Fruit fly (Drosophila melanogaster) whole organism, prepupa: ENCODE measurements around the gene CG13760.
A peak's percentile ranks its signal among the peaks of the same experiment; 100 is the strongest.

Source experiments
- Blimp-1 ChIP-seq: fragments of 200-800 bp; sonication (Bioruptor generic); optimal IDR thresholded peaks from 3 replicates; lab custom pipeline; 2017; ENCODE audit warnings: missing biosample characterization, missing genetic modification characterization, mild to moderate bottlenecking, moderate library complexity, missing genetic modification reagents
- CG10631 ChIP-seq: fragments of 200-800 bp; sonication (Bioruptor generic); optimal IDR thresholded peaks from 2 replicates; lab custom pipeline; 2016; ENCODE audit warnings: missing biosample characterization, missing genetic modification characterization
- CG10669 ChIP-seq: fragments of 200-800 bp; sonication (Bioruptor generic); optimal IDR thresholded peaks from 3 replicates; lab custom pipeline; 2018; ENCODE audit warnings: missing biosample characterization, mild to moderate bottlenecking, missing genetic modification characterization, moderate library complexity
- CG11294 ChIP-seq: fragments of 200-800 bp; sonication (Bioruptor generic); IDR thresholded peaks from 2 replicates; pipeline ENCODE4 v1.3.6; 2022; ENCODE audit warnings: missing biosample characterization, missing genetic modification characterization
- CG11902 ChIP-seq: fragments of 200-800 bp; sonication (Bioruptor generic); optimal IDR thresholded peaks from 3 replicates; lab custom pipeline; 2016; ENCODE audit warnings: missing biosample characterization, missing genetic modification characterization
- CG15336 ChIP-seq: fragments of 200-800 bp; sonication (Bioruptor generic); IDR thresholded peaks from 2 replicates; pipeline ENCODE4 v1.3.6; 2022; ENCODE audit warnings: missing biosample characterization, missing genetic modification characterization
- CG16779 ChIP-seq: fragments of 200-800 bp; sonication (Bioruptor generic); optimal IDR thresholded peaks from 3 replicates; lab custom pipeline; 2017; ENCODE audit warnings: missing biosample characterization, mild to moderate bottlenecking, missing genetic modification characterization
- CG3032 ChIP-seq: fragments of 200-800 bp; optimal IDR thresholded peaks from 2 replicates; lab custom pipeline; 2019; ENCODE audit warnings: missing biosample characterization, mild to moderate bottlenecking, missing genetic modification characterization, moderate library complexity
- CG31627 ChIP-seq: fragments of 200-800 bp; sonication (Bioruptor generic); optimal IDR thresholded peaks from 3 replicates; lab custom pipeline; 2016; ENCODE audit warnings: missing biosample characterization, missing genetic modification characterization
- CG34406 ChIP-seq: fragments of 200-800 bp; sonication (Bioruptor generic); optimal IDR thresholded peaks from 3 replicates; lab custom pipeline; 2016; ENCODE audit warnings: missing biosample characterization, missing genetic modification characterization
- CG6163 ChIP-seq: fragments of 200-800 bp; sonication (Bioruptor generic); IDR thresholded peaks from 3 replicates; pipeline ENCODE4 v1.3.6; 2022; ENCODE audit warnings: missing biosample characterization, missing genetic modification characterization
- CG6276 ChIP-seq: fragments of 200-800 bp; sonication (Bioruptor generic); optimal IDR thresholded peaks from 2 replicates; lab custom pipeline; 2017; ENCODE audit warnings: missing biosample characterization, mild to moderate bottlenecking, missing genetic modification characterization
- CG7368 ChIP-seq: fragments of 200-800 bp; sonication (Bioruptor generic); optimal IDR thresholded peaks from 3 replicates; lab custom pipeline; 2016; ENCODE audit warnings: missing biosample characterization, missing genetic modification characterization
- CG8319 ChIP-seq: fragments of 200-800 bp; sonication (Bioruptor generic); optimal IDR thresholded peaks from 3 replicates; lab custom pipeline; 2016; ENCODE audit warnings: missing biosample characterization, missing genetic modification characterization
- CG8632 ChIP-seq: fragments of 200-800 bp; sonication (Bioruptor generic); optimal IDR thresholded peaks from 3 replicates; lab custom pipeline; 2016; ENCODE audit warnings: missing biosample characterization, missing genetic modification characterization
- CG9139 ChIP-seq: fragments of 200-800 bp; sonication (Bioruptor generic); optimal IDR thresholded peaks from 3 replicates; lab custom pipeline; 2017; ENCODE audit warnings: missing biosample characterization, mild to moderate bottlenecking, missing genetic modification characterization
- Eip78C ChIP-seq: fragments of 200-800 bp; sonication (Bioruptor generic); peaks from one replicate; lab custom pipeline; 2016; ENCODE audit warnings: missing biosample characterization, missing genetic modification characterization
- Eip93F ChIP-seq: fragments of 200-800 bp; sonication (Bioruptor generic); optimal IDR thresholded peaks from 2 replicates; lab custom pipeline; 2016; ENCODE audit warnings: missing biosample characterization, mild to moderate bottlenecking, missing genetic modification characterization
- Hr38 ChIP-seq: sonication (Bioruptor generic); optimal IDR thresholded peaks from 2 replicates; lab custom pipeline; 2016; ENCODE audit warnings: missing biosample characterization, missing genetic modification characterization
- Hr4 ChIP-seq: fragments of 200-800 bp; sonication (Bioruptor generic); optimal IDR thresholded peaks from 3 replicates; lab custom pipeline; 2016; ENCODE audit warnings: missing biosample characterization, missing genetic modification characterization
- Lpt ChIP-seq: fragments of 200-800 bp; sonication (Bioruptor generic); optimal IDR thresholded peaks from 3 replicates; lab custom pipeline; 2016; ENCODE audit warnings: missing biosample characterization, missing genetic modification characterization
- Met ChIP-seq: fragments of 200-800 bp; sonication (Bioruptor generic); optimal IDR thresholded peaks from 3 replicates; lab custom pipeline; 2016; ENCODE audit warnings: missing biosample characterization, missing genetic modification characterization
- OdsH ChIP-seq: fragments of 200-800 bp; sonication (Bioruptor generic); optimal IDR thresholded peaks from 3 replicates; lab custom pipeline; 2016; ENCODE audit warnings: missing biosample characterization, missing genetic modification characterization
- Sox102F ChIP-seq: fragments of 200-800 bp; sonication (Bioruptor generic); optimal IDR thresholded peaks from 2 replicates; lab custom pipeline; 2016; ENCODE audit warnings: missing biosample characterization, mild to moderate bottlenecking, missing genetic modification characterization
- Sox15 ChIP-seq: fragments of 200-800 bp; sonication (Bioruptor generic); optimal IDR thresholded peaks from 3 replicates; lab custom pipeline; 2016; ENCODE audit warnings: missing biosample characterization, missing genetic modification characterization
- achi ChIP-seq: fragments of 200-800 bp; sonication (Bioruptor generic); optimal IDR thresholded peaks from 3 replicates; lab custom pipeline; 2016; ENCODE audit warnings: missing biosample characterization, missing genetic modification characterization
- dac ChIP-seq: fragments of 200-800 bp; sonication (Bioruptor generic); optimal IDR thresholded peaks from 2 replicates; lab custom pipeline; 2017; ENCODE audit warnings: missing biosample characterization, mild to moderate bottlenecking, missing genetic modification characterization
- dsx ChIP-seq: fragments of 200-800 bp; optimal IDR thresholded peaks from 3 replicates; lab custom pipeline; 2019; ENCODE audit warnings: missing biosample characterization, mild to moderate bottlenecking, missing genetic modification characterization, moderate library complexity; ENCODE audit not compliant: poor library complexity, severe bottlenecking
- eg ChIP-seq: fragments of 200-800 bp; sonication (Bioruptor generic); IDR thresholded peaks from 3 replicates; pipeline ENCODE4 v1.3.6; 2022; ENCODE audit warnings: missing biosample characterization, missing genetic modification characterization
- esn ChIP-seq: fragments of 200-800 bp; sonication (Bioruptor generic); optimal IDR thresholded peaks from 2 replicates; lab custom pipeline; 2016; ENCODE audit warnings: missing biosample characterization, mild to moderate bottlenecking, missing genetic modification characterization, moderate library complexity
- fd59A ChIP-seq: fragments of 200-800 bp; sonication (Bioruptor generic); optimal IDR thresholded peaks from 2 replicates; lab custom pipeline; 2017; ENCODE audit warnings: missing biosample characterization, mild to moderate bottlenecking, missing genetic modification characterization, missing genetic modification reagents
- fkh ChIP-seq: fragments of 200-800 bp; sonication (Bioruptor generic); optimal IDR thresholded peaks from 3 replicates; lab custom pipeline; 2017; ENCODE audit warnings: missing biosample characterization, mild to moderate bottlenecking, missing genetic modification characterization, moderate library complexity
- lz ChIP-seq: fragments of 200-800 bp; sonication (Bioruptor generic); optimal IDR thresholded peaks from 3 replicates; lab custom pipeline; 2016; ENCODE audit warnings: missing biosample characterization, missing genetic modification characterization
- net ChIP-seq: fragments of 200-800 bp; sonication (Bioruptor generic); optimal IDR thresholded peaks from 3 replicates; lab custom pipeline; 2016; ENCODE audit warnings: missing biosample characterization, missing genetic modification characterization
- ss ChIP-seq, 2 experiments: fragments of 200-800 bp; sonication (Bioruptor generic); optimal IDR thresholded peaks; 2 replicates in 1 of 2; 3 replicates in 1 of 2; lab custom pipeline; 2017 to 2018; ENCODE audit warnings: mild to moderate bottlenecking in 2 of 2, missing biosample characterization in 2 of 2, missing genetic modification characterization in 2 of 2, moderate library complexity in 1 of 2
- topi ChIP-seq: fragments of 200-800 bp; sonication (Bioruptor generic); optimal IDR thresholded peaks from 3 replicates; lab custom pipeline; 2016; ENCODE audit warnings: missing biosample characterization, missing genetic modification characterization
- vri ChIP-seq: fragments of 200-800 bp; sonication (Bioruptor generic); optimal IDR thresholded peaks from 3 replicates; lab custom pipeline; 2016; ENCODE audit warnings: missing biosample characterization, mild to moderate bottlenecking, missing genetic modification characterization

CG13760 gene

DNA sequence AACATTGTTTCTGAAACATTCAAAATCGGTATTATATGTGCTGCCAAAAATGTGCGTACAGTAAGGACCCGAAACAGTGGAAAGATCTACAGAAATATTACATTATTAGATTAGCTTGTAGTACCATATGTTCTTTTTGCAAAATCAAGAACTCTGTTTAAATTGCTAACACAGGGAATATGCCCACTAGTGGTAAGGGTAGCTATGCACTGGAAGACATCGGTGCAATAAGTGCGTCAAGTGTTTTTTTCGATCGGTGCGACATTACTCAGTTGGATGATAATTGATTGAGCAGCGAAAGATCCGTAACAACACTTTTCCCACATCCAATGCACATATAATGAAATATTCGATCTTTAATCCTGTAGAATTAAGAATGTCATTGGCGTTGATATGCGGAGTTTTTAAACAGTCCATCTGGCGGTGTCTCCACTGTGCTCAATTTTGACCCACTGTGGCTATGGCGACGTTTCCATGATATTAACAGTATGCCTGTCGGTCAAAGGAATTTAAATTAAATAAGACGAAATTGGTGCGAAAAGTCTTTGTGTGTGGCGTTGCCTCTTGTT, 49.7 kb upstream of the CG13760 start (continued):
- peak; percentile 33; the same call in 1 of the 3 replicates for TF ChIP-seq CG6163 (GFP tag; lab: Robert Waterston, UW)
- no peak for TF ChIP-seq CG10631 (GFP tag; lab: Kevin White, UChicago)
- TF ChIP-seq vri (GFP tag; lab: Kevin White, UChicago): peak; percentile 15
- TF ChIP-seq topi (GFP tag; lab: Kevin White, UChicago): peak; percentile 43
- peak; percentile 24 for TF ChIP-seq net (GFP tag; lab: Kevin White, UChicago)

DNA sequence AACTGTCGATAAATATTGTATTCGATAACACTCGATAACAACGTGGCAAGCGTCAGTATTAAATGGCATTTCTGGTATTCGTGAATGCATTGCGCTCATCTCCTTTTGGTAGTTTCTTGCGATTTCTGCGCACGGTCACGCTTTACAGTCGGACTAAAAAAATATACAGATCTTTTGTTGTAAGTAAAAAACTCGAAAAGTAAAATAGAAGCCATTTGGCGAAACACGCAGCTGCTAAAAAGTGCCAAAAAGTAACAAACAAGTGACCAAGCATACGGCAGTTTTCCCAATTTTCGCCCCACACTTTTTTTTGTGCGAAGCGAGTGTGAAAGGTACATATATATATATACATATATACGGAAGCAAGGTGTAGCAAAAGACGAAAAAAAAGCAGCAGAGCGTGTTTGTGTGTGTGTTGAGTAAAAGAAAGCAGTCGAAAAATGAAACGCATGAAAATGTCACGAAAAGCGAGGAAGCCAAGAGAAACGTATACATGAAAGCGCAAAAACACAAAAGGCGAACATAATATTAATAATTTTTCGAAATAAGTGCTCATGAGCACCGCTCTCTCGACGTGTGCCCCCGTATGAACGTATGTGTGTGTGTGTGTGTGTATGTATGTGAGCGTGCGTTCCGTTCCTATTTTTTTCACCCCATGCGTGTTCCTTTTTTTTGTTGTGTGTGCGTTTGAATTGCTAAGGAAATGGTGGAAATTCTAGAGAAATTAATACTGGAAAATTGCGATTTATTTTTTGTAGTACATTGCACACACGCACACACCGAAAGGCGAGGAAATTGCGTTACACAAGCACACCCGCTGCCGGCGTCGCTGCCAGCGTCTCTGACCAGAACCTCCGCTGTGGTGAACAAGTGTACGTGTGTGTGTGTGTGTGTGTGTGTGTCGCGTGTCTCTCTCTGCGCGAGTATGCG, 48.6 kb upstream of the CG13760 start, which contains the start of gene sgg:
Gene sgg (plus strand): TSS at position 106 of the 930 bp plus-strand sequence.
- 0 out of 2 replicates have a peak, but pooled peaks have one; percentile 27 for TF ChIP-seq CG15336 (GFP tag; lab: Robert Waterston, UW)
- no peak for TF ChIP-seq CG11902 (GFP tag; lab: Kevin White, UChicago)
- TF ChIP-seq CG6276 (GFP tag; lab: Kevin White, UChicago): no peak
- no peak for TF ChIP-seq CG34406 (GFP tag; lab: Kevin White, UChicago)
- peak; percentile 71 for TF ChIP-seq Eip78C (GFP tag; lab: Kevin White, UChicago)
- TF ChIP-seq CG3032: peak; percentile 9
- TF ChIP-seq Sox15 (GFP tag; lab: Kevin White, UChicago): no peak
- TF ChIP-seq ss (GFP tag; optimal IDR thresholded peaks at IDR 0.05; lab: Kevin White, UChicago): peak in 1 of 2 experiments; percentile 21
- TF ChIP-seq net (GFP tag; lab: Kevin White, UChicago): peak; percentile 21

DNA sequence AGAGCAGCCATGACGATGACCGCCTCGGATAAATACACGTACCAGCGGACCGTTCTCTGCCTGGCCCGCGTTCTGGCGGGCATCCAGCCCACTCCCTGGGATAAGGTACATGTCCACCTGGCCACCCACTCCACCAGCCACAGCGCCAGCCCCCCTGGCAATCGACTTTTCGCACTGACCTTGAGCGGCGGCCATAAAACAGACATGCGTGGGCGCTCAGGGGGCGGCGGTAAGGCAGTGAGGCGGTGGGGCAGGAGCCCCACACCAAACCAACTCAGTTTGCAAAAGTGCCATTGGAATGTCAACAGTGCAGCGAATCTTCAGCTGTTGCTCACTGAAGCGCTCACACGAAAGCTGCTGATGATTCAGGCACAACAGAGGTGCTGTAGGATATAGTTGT, 39.5 kb upstream of the CG13760 start:
- no peak for TF ChIP-seq dsx
- TF ChIP-seq Blimp-1 (GFP tag; lab: Kevin White, UChicago): no peak
- TF ChIP-seq CG9139: no peak
- TF ChIP-seq lz: no peak
- TF ChIP-seq CG8632 (GFP tag; lab: Kevin White, UChicago): no peak
- no peak for TF ChIP-seq CG16779 (tag; lab: Kevin White, UChicago)
- no peak for TF ChIP-seq ss (GFP tag; optimal IDR thresholded peaks at IDR 0.05; lab: Kevin White, UChicago)
- no peak for TF ChIP-seq CG10669 (GFP tag; lab: Kevin White, UChicago)
- TF ChIP-seq CG11902 (GFP tag; lab: Kevin White, UChicago): no peak
- TF ChIP-seq CG34406 (GFP tag; lab: Kevin White, UChicago): no peak
- no peak for TF ChIP-seq achi (GFP tag; lab: Kevin White, UChicago)
- no peak for TF ChIP-seq fd59A
- TF ChIP-seq fkh (GFP tag; lab: Kevin White, UChicago): no peak
- TF ChIP-seq, all 60 proteins: peak for 0

DNA sequence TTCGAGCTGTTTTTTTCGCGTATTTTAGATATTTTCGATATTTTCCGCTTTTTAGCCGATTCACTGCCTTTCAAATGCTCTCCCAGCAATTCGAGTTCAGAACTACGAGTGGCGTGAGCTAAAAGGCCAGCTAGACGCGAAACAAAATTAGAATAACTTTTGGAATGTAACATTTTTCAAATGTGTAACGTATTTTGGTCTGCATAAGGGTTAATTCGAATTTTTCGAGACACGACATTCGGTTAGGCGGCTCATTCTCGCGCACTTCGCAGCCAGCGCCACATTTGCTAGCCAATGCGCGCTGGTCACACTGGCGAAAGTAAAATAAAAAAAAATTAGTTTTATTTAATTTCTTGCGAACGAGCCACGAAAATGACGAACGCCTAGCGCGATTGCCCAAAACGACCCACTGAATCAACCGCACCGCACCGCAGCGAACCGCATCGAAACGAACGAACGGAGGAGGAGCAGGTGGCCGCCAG, 39.1 kb upstream of the CG13760 start, which contains the start of the genes brv3 and Pi4KIIIalpha:
Gene brv3 (minus strand): TSS at position 51 of the 482 bp plus-strand sequence.
Gene Pi4KIIIalpha (plus strand): TSS at position 280 of the 482 bp plus-strand sequence.
- TF ChIP-seq topi (GFP tag; lab: Kevin White, UChicago) (no peak), CG6163 (GFP tag; lab: Robert Waterston, UW) (0 out of 3 replicates have a peak, but pooled peaks have one; percentile 26), Lpt (no peak), CG8319 (GFP tag; lab: Kevin White, UChicago) (no peak)

DNA sequence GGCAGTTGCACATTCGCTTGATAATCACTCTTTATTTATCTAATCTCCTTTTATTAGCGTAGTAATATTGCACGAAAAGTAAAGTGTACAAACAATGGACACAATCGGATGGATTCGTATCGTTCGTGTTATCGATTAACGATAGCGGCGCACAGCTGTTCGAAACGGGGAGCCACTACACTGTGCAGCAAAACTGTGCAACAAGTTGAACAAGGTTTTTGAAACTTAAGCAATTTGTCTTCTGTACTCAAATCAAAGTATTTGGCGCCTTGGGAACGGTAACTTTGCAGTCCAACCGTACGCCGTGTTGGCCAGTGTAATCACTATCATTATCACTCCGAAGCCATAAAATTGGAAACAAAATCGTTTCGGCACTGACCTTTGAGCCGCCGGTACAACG, 34.2 kb upstream of the CG13760 start, which contains the start of the genes Tsp3A and Seipin:
Gene Tsp3A (minus strand): TSS at position 88 of the 400 bp plus-strand sequence.
Gene Seipin (plus strand): TSS at position 149 of the 400 bp plus-strand sequence.
- TF ChIP-seq esn (GFP tag; lab: Kevin White, UChicago) (peak; percentile 85), vri (GFP tag; lab: Kevin White, UChicago) (peak; percentile 93), Sox102F (GFP tag; lab: Kevin White, UChicago) (no peak), CG31627 (GFP tag; lab: Kevin White, UChicago) (peak; percentile 78), CG6276 (GFP tag; lab: Kevin White, UChicago) (peak; percentile 91), Hr4 (GFP tag; lab: Kevin White, UChicago) (no peak), Eip78C (GFP tag; lab: Kevin White, UChicago) (peak; percentile 94), CG8632 (GFP tag; lab: Kevin White, UChicago) (peak; percentile 72), CG15336 (GFP tag; lab: Robert Waterston, UW) (peak; percentile 83), Met (GFP tag; lab: Kevin White, UChicago) (no peak), CG11294 (peak; percentile 81), CG10631 (GFP tag; lab: Kevin White, UChicago) (no peak), Blimp-1 (GFP tag; lab: Kevin White, UChicago) (no peak), CG11902 (GFP tag; lab: Kevin White, UChicago) (no peak), achi (GFP tag; lab: Kevin White, UChicago) (peak; percentile 74), dsx (peak; percentile 72), eg (GFP tag; lab: Robert Waterston, UW) (peak; percentile 95), Hr38 (GFP tag; lab: Kevin White, UChicago) (no peak), Eip93F (GFP tag; lab: Kevin White, UChicago) (peak; percentile 57), dac (peak; percentile 74), CG7368 (GFP tag; lab: Kevin White, UChicago) (no peak), CG6163 (GFP tag; lab: Robert Waterston, UW) (peak; percentile 94), CG34406 (GFP tag; lab: Kevin White, UChicago) (peak; percentile 73), OdsH (GFP tag; lab: Kevin White, UChicago) (peak; percentile 75)
